Fruit fly (Drosophila melanogaster) whole organism, embryonic: ENCODE data around the gene Ctr1B.

Experiments
- Antp ChIP-seq: fragments of 200-800 bp; sonication (Bioruptor generic); optimal IDR thresholded peaks from 3 replicates; lab custom pipeline; 2016; ENCODE audit warnings: missing biosample characterization, missing genetic modification characterization
- CG10274 ChIP-seq: fragments of 200-800 bp; sonication (Bioruptor generic); optimal IDR thresholded peaks from 3 replicates; lab custom pipeline; 2017; ENCODE audit warnings: missing biosample characterization, mild to moderate bottlenecking, missing genetic modification characterization
- CG11695 ChIP-seq: fragments of 200-800 bp; sonication (Bioruptor generic); IDR thresholded peaks from 3 replicates; pipeline ENCODE4 v1.3.6; 2022; ENCODE audit warnings: missing biosample characterization, missing genetic modification characterization
- CG13424 ChIP-seq: fragments of 200-800 bp; sonication (Bioruptor generic); optimal IDR thresholded peaks from 2 replicates; lab custom pipeline; 2019; ENCODE audit warnings: missing biosample characterization, mild to moderate bottlenecking, missing genetic modification characterization, moderate library complexity
- CG17912 ChIP-seq: fragments of 200-800 bp; sonication (Bioruptor generic); optimal IDR thresholded peaks from 2 replicates; lab custom pipeline; 2018; ENCODE audit warnings: missing biosample characterization, mild to moderate bottlenecking, missing genetic modification characterization
- CG18011 ChIP-seq: fragments of 200-800 bp; sonication (Bioruptor generic); optimal IDR thresholded peaks from 2 replicates; lab custom pipeline; 2017; ENCODE audit warnings: missing biosample characterization, missing genetic modification characterization, mild to moderate bottlenecking, moderate library complexity, missing genotype
- CG30020 ChIP-seq: fragments of 200-800 bp; optimal IDR thresholded peaks from 2 replicates; lab custom pipeline; 2019; ENCODE audit warnings: missing biosample characterization, mild to moderate bottlenecking, missing genetic modification characterization, moderate library complexity
- CG34376 ChIP-seq: fragments of 200-800 bp; sonication (Bioruptor generic); optimal IDR thresholded peaks from 2 replicates; lab custom pipeline; 2018; ENCODE audit warnings: missing biosample characterization, mild to moderate bottlenecking, missing genetic modification characterization
- CG5953 ChIP-seq: fragments of 200-800 bp; sonication (Bioruptor generic); IDR thresholded peaks from 2 replicates; pipeline ENCODE4 v1.3.6; 2022; ENCODE audit warnings: missing biosample characterization, missing genetic modification characterization
- CG6683 ChIP-seq: fragments of 200-800 bp; sonication (Bioruptor generic); optimal IDR thresholded peaks from 2 replicates; lab custom pipeline; 2017; ENCODE audit warnings: missing biosample characterization, mild to moderate bottlenecking, missing genetic modification characterization, missing genetic modification reagents
- CG6813 ChIP-seq: fragments of 200-800 bp; sonication (Bioruptor generic); optimal IDR thresholded peaks from 2 replicates; lab custom pipeline; 2017; ENCODE audit warnings: missing biosample characterization, missing genetic modification characterization, mild to moderate bottlenecking, moderate library complexity, missing genetic modification reagents
- CG8290 ChIP-seq, 3 experiments: fragments of 200-800 bp; sonication (Bioruptor generic); optimal IDR thresholded peaks; 2 replicates each; lab custom pipeline; 2016 to 2019; ENCODE audit warnings: missing biosample characterization in 3 of 3, missing genetic modification characterization in 3 of 3, mild to moderate bottlenecking in 2 of 3, moderate library complexity in 1 of 3
- Dad ChIP-seq: fragments of 200-800 bp; sonication (Bioruptor generic); optimal IDR thresholded peaks from 3 replicates; lab custom pipeline; 2016; ENCODE audit warnings: missing biosample characterization, missing genetic modification characterization
- Dbx ChIP-seq: fragments of 200-800 bp; sonication (Bioruptor generic); IDR thresholded peaks from 3 replicates; pipeline ENCODE4 v1.3.6; 2022; ENCODE audit warnings: missing biosample characterization, missing genetic modification characterization
- Dip2 ChIP-seq: fragments of 200-800 bp; sonication (Bioruptor generic); IDR thresholded peaks from 2 replicates; pipeline ENCODE4 v1.3.6; 2022; ENCODE audit warnings: missing biosample characterization, missing genetic modification characterization
- Doc3 ChIP-seq: fragments of 200-800 bp; sonication (Bioruptor generic); IDR thresholded peaks from 3 replicates; pipeline ENCODE4 v1.3.6; 2022; ENCODE audit warnings: missing biosample characterization, missing genetic modification characterization; ENCODE audit not compliant: partially characterized antibody
- ERR ChIP-seq: fragments of 200-800 bp; sonication (Bioruptor generic); optimal IDR thresholded peaks from 2 replicates; lab custom pipeline; 2016; ENCODE audit warnings: missing biosample characterization, missing genetic modification characterization
- GATAe ChIP-seq: fragments of 200-800 bp; sonication (Bioruptor generic); conservative IDR thresholded peaks from 2 replicates; pipeline ENCODE4 v1.3.6; 2022; ENCODE audit warnings: missing biosample characterization, missing genetic modification characterization
- Hr78 ChIP-seq, 2 experiments: fragments of 200-800 bp in 1 of 2; fragments of >200 bp in 1 of 2; sonication (Bioruptor generic) in 1 of 2; optimal IDR thresholded peaks; 2 replicates each; lab custom pipeline; 2017 to 2019; ENCODE audit warnings: missing biosample characterization in 2 of 2, missing genetic modification characterization in 2 of 2, mild to moderate bottlenecking in 1 of 2, moderate library complexity in 1 of 2
- Lhr ChIP-seq: fragments of 200-800 bp; sonication (Bioruptor generic); optimal IDR thresholded peaks from 3 replicates; lab custom pipeline; 2017; ENCODE audit warnings: mild to moderate bottlenecking, missing biosample characterization, missing genetic modification reagents, missing genetic modification characterization
- Lpt ChIP-seq: fragments of >200 bp; optimal IDR thresholded peaks from 2 replicates; lab custom pipeline; 2018; ENCODE audit warnings: missing biosample characterization, missing genetic modification characterization
- Meics ChIP-seq: fragments of 200-800 bp; sonication (Bioruptor generic); optimal IDR thresholded peaks from 2 replicates; lab custom pipeline; 2017; ENCODE audit warnings: missing biosample characterization, mild to moderate bottlenecking, missing genetic modification characterization
- Rfx ChIP-seq: fragments of 200-800 bp; sonication (Bioruptor generic); IDR thresholded peaks from 2 replicates; pipeline ENCODE4 v1.3.6; 2022; ENCODE audit warnings: missing biosample characterization, missing genetic modification characterization
- bigmax ChIP-seq: fragments of 200-800 bp; sonication (Bioruptor generic); optimal IDR thresholded peaks from 2 replicates; lab custom pipeline; 2018; ENCODE audit warnings: missing biosample characterization, mild to moderate bottlenecking, missing genetic modification characterization
- bsh ChIP-seq, 2 experiments: fragments of 200-800 bp; sonication (Bioruptor generic); optimal IDR thresholded peaks; 2 replicates each; lab custom pipeline; 2017 to 2018; ENCODE audit warnings: mild to moderate bottlenecking in 2 of 2, missing biosample characterization in 2 of 2, missing genetic modification characterization in 2 of 2, moderate library complexity in 1 of 2
- caup ChIP-seq: fragments of 200-800 bp; sonication (Bioruptor generic); optimal IDR thresholded peaks from 3 replicates; lab custom pipeline; 2017; ENCODE audit warnings: missing biosample characterization, mild to moderate bottlenecking, missing genetic modification characterization, moderate library complexity; ENCODE audit not compliant: severe bottlenecking
- exex ChIP-seq: fragments of 200-800 bp; sonication (Bioruptor generic); optimal IDR thresholded peaks from 4 replicates; lab custom pipeline; 2018; ENCODE audit warnings: missing biosample characterization, mild to moderate bottlenecking, missing genetic modification characterization, moderate library complexity
- fd64A ChIP-seq: fragments of 200-800 bp; sonication (Bioruptor generic); optimal IDR thresholded peaks from 3 replicates; lab custom pipeline; 2018; ENCODE audit warnings: missing biosample characterization, mild to moderate bottlenecking, missing genetic modification characterization
- gfzf ChIP-seq: fragments of 200-800 bp; sonication (Bioruptor generic); optimal IDR thresholded peaks from 2 replicates; lab custom pipeline; 2016; ENCODE audit warnings: missing biosample characterization, mild to moderate bottlenecking, missing genetic modification characterization, moderate library complexity
- grn ChIP-seq: fragments of 200-800 bp; sonication (Bioruptor generic); optimal IDR thresholded peaks from 3 replicates; lab custom pipeline; 2017; ENCODE audit warnings: missing biosample characterization, missing genetic modification characterization
- gsb-n ChIP-seq: fragments of 200-800 bp; sonication (Bioruptor generic); optimal IDR thresholded peaks from 3 replicates; lab custom pipeline; 2018; ENCODE audit warnings: missing biosample characterization, mild to moderate bottlenecking, missing genetic modification characterization
- her ChIP-seq: fragments of 200-800 bp; sonication (Bioruptor generic); optimal IDR thresholded peaks from 2 replicates; lab custom pipeline; 2016; ENCODE audit warnings: missing biosample characterization, missing genetic modification characterization
- luna ChIP-seq: fragments of 200-800 bp; sonication (Bioruptor generic); optimal IDR thresholded peaks from 2 replicates; lab custom pipeline; 2016; ENCODE audit warnings: missing biosample characterization, missing genetic modification characterization
- maf-S ChIP-seq: fragments of 200-800 bp; sonication (Bioruptor generic); optimal IDR thresholded peaks from 2 replicates; lab custom pipeline; 2016; ENCODE audit warnings: missing biosample characterization, missing genetic modification characterization
- pzg ChIP-seq: fragments of 200-800 bp; sonication (Bioruptor generic); optimal IDR thresholded peaks from 3 replicates; lab custom pipeline; 2018; ENCODE audit warnings: missing biosample characterization, mild to moderate bottlenecking, missing genetic modification characterization, moderate library complexity
- sc ChIP-seq, 3 experiments: fragments of >200 bp in 2 of 3; fragments of 200-800 bp in 1 of 3; sonication (Bioruptor generic) in 1 of 3; optimal IDR thresholded peaks; 2 replicates in 2 of 3; 3 replicates in 1 of 3; lab custom pipeline; 2017; ENCODE audit warnings: mild to moderate bottlenecking in 1 of 3, missing biosample characterization in 1 of 3, missing genetic modification characterization in 1 of 3, missing genetic modification reagents in 1 of 3
- sens ChIP-seq: fragments of 200-800 bp; sonication (Bioruptor generic); peaks from one replicate; lab custom pipeline; 2016; ENCODE audit warnings: missing biosample characterization, missing genetic modification characterization
- slbo ChIP-seq: fragments of 200-800 bp; sonication (Bioruptor generic); IDR thresholded peaks from 2 replicates; pipeline ENCODE4 v1.3.6; 2022; ENCODE audit warnings: missing biosample characterization, missing genetic modification characterization
- tx ChIP-seq: fragments of 200-800 bp; sonication (Bioruptor generic); optimal IDR thresholded peaks from 2 replicates; lab custom pipeline; 2016; ENCODE audit warnings: missing biosample characterization, missing genetic modification characterization
- wdn ChIP-seq: fragments of 200-800 bp; sonication (Bioruptor generic); IDR thresholded peaks from 2 replicates; pipeline ENCODE4 v1.3.6; 2022; ENCODE audit warnings: missing biosample characterization, missing genetic modification characterization
- z ChIP-seq: fragments of 200-800 bp; sonication (Bioruptor generic); IDR thresholded peaks from 3 replicates; pipeline ENCODE4 v1.3.6; 2022; ENCODE audit warnings: missing biosample characterization, missing genetic modification characterization
- zen2 ChIP-seq: fragments of 200-800 bp; sonication (Bioruptor generic); IDR thresholded peaks from 3 replicates; pipeline ENCODE4 v1.3.6; 2022; ENCODE audit warnings: missing biosample characterization, missing genetic modification characterization; ENCODE audit not compliant: partially characterized antibody

Gene Ctr1B

DNA sequence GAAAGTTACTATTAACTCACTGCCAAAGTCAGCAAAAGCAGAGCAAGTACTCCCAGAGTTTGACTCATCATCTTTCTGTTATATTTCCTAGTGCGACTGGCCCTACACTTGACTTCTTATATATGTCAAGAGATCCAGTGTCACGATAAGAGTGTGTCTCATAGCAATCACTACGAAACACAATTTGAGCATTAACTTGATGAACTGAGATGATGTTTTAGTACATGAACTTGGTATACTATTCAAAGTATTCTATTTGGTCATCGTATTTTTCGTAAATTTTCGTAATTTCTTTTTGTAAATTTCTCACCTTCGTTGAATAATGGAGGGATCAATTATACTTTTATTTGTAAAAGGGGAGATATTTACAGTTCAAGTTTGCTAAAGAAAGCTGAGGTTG, 26.9 kb upstream of the Ctr1B start, which contains the start of gene CG11672:
Gene CG11672 (minus strand): TSS at position 101 of the 400 bp plus-strand sequence.
- TF ChIP-seq caup (GFP tag; lab: Kevin White, UChicago) (no peak), zen2 (0 out of 3 replicates have a peak, but pooled peaks have one; percentile 10)
- TF ChIP-seq, all 482 proteins: peak for 1

DNA sequence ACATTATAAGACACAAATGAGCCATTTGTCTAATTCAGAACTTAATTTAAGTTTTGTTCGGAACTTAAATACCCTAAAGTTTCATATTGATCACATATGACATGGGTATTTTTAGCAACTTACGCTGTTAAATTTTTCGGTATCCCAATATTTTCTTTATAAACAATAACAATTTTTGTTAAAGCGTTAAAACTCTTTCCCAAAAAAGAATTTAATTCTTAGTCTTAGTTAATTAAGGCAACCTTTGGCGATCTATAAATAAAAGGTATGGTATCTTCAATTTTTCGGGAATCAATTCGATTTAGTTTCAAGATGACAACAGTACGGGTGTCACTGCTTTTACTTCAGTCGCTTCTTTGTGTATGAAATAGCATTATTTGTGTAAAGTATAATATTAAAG, 26.5 kb upstream of the Ctr1B start, which contains the start of gene CG31464:
Gene CG31464 (plus strand): TSS at position 301 of the 400 bp plus-strand sequence.
- TF ChIP-seq sens (peak; percentile 33), zen2 (no peak)

dm6 chr3R:8292034-8292433, 25.4 kb upstream of the Ctr1B start, which contains the start of gene CG31463:
Gene CG31463, plus strand, starts transcription at chr3R:8292335.
- no peak for TF ChIP-seq CG10274 (GFP tag; lab: Kevin White, UChicago)
- peak; percentile 81 for TF ChIP-seq exex (tag; lab: Kevin White, UChicago)
- peak; percentile 61 for TF ChIP-seq CG34376
- no peak for TF ChIP-seq wdn (GFP tag; lab: Robert Waterston, UW)
- no peak for TF ChIP-seq pzg
- 0 out of 2 replicates have a peak, but pooled peaks have one; percentile 11 for TF ChIP-seq GATAe (GFP tag; lab: Robert Waterston, UW)
- no peak for TF ChIP-seq Rfx (GFP tag; lab: Robert Waterston, UW)
- TF ChIP-seq Meics (GFP tag; lab: Kevin White, UChicago), result no peak

dm6 chr3R:8300928-8301752, 16.3 kb upstream of the Ctr1B start, which contains the start of the genes CG9626 and mRpL1:
Gene CG9626, minus strand, starts transcription at chr3R:8300978.
Gene mRpL1, plus strand, starts transcription at chr3R:8301440.
- TF ChIP-seq her (GFP tag; lab: Kevin White, UChicago) (no peak), fd64A (GFP tag; lab: Kevin White, UChicago) (no peak), bsh (GFP tag; optimal IDR thresholded peaks at IDR 0.05; lab: Kevin White, UChicago) (no peak), CG11695 (GFP tag; lab: Robert Waterston, UW) (no peak), wdn (GFP tag; lab: Robert Waterston, UW) (no peak), CG13424 (no peak), grn (GFP tag; lab: Kevin White, UChicago) (no peak), Dip2 (GFP tag; lab: Robert Waterston, UW) (no peak), ERR (GFP tag; lab: Kevin White, UChicago) (peak; percentile 16), CG18011 (GFP tag; lab: Kevin White, UChicago) (no peak), luna (GFP tag; lab: Kevin White, UChicago) (no peak), gsb-n (tag; lab: Kevin White, UChicago) (no peak), CG30020 (tag; lab: Kevin White, UChicago) (peak; percentile 29), Dbx (GFP tag; lab: Robert Waterston, UW) (no peak), sc (optimal IDR thresholded peaks at IDR 0.05; lab: Kevin White, UChicago) (no peak), sc (GFP tag; optimal IDR thresholded peaks at IDR 0.05; lab: Kevin White, UChicago) (no peak), z (no peak), tx (GFP tag; lab: Kevin White, UChicago) (no peak), gfzf (peak; percentile 63), CG6683 (GFP tag; lab: Kevin White, UChicago) (no peak), bigmax (GFP tag; lab: Kevin White, UChicago) (peak; percentile 93), CG17912 (GFP tag; lab: Kevin White, UChicago) (peak; percentile 22), CG6813 (GFP tag; lab: Kevin White, UChicago) (no peak), Lpt (GFP tag; lab: Kevin White, UChicago) (no peak), slbo (GFP tag; lab: Robert Waterston, UW) (peak; percentile 49; the same call in 1 of the 2 replicates), Antp (no peak), Hr78 (GFP tag; optimal IDR thresholded peaks at IDR 0.05; lab: Kevin White, UChicago) (no peak), Dad (GFP tag; lab: Kevin White, UChicago) (peak; percentile 34), CG8290 (GFP tag; optimal IDR thresholded peaks at IDR 0.05; lab: Kevin White, UChicago) (peak; percentile 2), CG8290 (tag; optimal IDR thresholded peaks at IDR 0.05; lab: Kevin White, UChicago) (peak in 1 of 2 experiments; percentile 79), maf-S (GFP tag; lab: Kevin White, UChicago) (no peak), Lhr (GFP tag; lab: Kevin White, UChicago) (peak; percentile 86), CG5953 (GFP tag; lab: Robert Waterston, UW) (no peak), Doc3 (GFP tag; lab: Robert Waterston, UW) (no peak)
